Fruit fly (Drosophila melanogaster) whole organism, embryonic: ENCODE measurements around the gene CG8097.

Source experiments
- ATbp ChIP-seq: fragments of 200-800 bp; sonication (Bioruptor generic); optimal IDR thresholded peaks from 2 replicates; lab custom pipeline; 2017; ENCODE audit warnings: missing biosample characterization, mild to moderate bottlenecking, missing genetic modification characterization, missing genetic modification reagents
- Ada2b ChIP-seq: fragments of 200-800 bp; sonication (Bioruptor generic); IDR thresholded peaks from 2 replicates; pipeline ENCODE4 v1.3.6; 2022; ENCODE audit warnings: missing biosample characterization, missing genetic modification characterization
- Aef1 ChIP-seq: fragments of 200-800 bp; sonication (Bioruptor generic); IDR thresholded peaks from 3 replicates; pipeline ENCODE4 v1.3.6; 2022; ENCODE audit warnings: missing biosample characterization, missing genetic modification characterization
- Bgb ChIP-seq: fragments of 200-800 bp; sonication (Bioruptor generic); IDR thresholded peaks from 2 replicates; pipeline ENCODE4 v1.3.6; 2022; ENCODE audit warnings: missing biosample characterization, missing genetic modification characterization; ENCODE audit not compliant: partially characterized antibody
- Blimp-1 ChIP-seq: fragments of 200-800 bp; sonication (Bioruptor generic); optimal IDR thresholded peaks from 3 replicates; lab custom pipeline; 2018; ENCODE audit warnings: missing biosample characterization, missing genetic modification characterization, mild to moderate bottlenecking, moderate library complexity, missing genetic modification reagents
- CG11247 ChIP-seq: fragments of 200-800 bp; sonication (Bioruptor generic); IDR thresholded peaks from 2 replicates; pipeline ENCODE4 v1.3.6; 2022; ENCODE audit warnings: missing biosample characterization, missing genetic modification characterization
- CG12659 ChIP-seq: fragments of 200-800 bp; sonication (Bioruptor generic); optimal IDR thresholded peaks from 3 replicates; lab custom pipeline; 2017; ENCODE audit warnings: mild to moderate bottlenecking, missing biosample characterization, missing genetic modification reagents, missing genetic modification characterization
- CG14441 ChIP-seq: fragments of 200-800 bp; sonication (Bioruptor generic); IDR thresholded peaks from 2 replicates; pipeline ENCODE4 v1.3.6; 2022; ENCODE audit warnings: missing biosample characterization, missing genetic modification characterization
- CG15479 ChIP-seq: fragments of 200-800 bp; sonication (Bioruptor generic); optimal IDR thresholded peaks from 3 replicates; lab custom pipeline; 2019; ENCODE audit warnings: missing biosample characterization, mild to moderate bottlenecking, missing genetic modification characterization, moderate library complexity
- CG1603 ChIP-seq: fragments of 200-800 bp; sonication (Bioruptor generic); optimal IDR thresholded peaks from 2 replicates; lab custom pipeline; 2019; ENCODE audit warnings: missing biosample characterization, mild to moderate bottlenecking, missing genetic modification characterization, moderate library complexity
- CG17361 ChIP-seq: fragments of 200-800 bp; sonication (Bioruptor generic); IDR thresholded peaks from 3 replicates; pipeline ENCODE4 v1.3.6; 2022; ENCODE audit warnings: missing biosample characterization, missing genetic modification characterization
- CG31441 ChIP-seq: fragments of 200-800 bp; sonication (Bioruptor generic); IDR thresholded peaks from 2 replicates; pipeline ENCODE4 v1.3.6; 2022; ENCODE audit warnings: missing biosample characterization, missing genetic modification characterization
- CG3407 ChIP-seq: fragments of 200-800 bp; sonication (Bioruptor generic); optimal IDR thresholded peaks from 2 replicates; lab custom pipeline; 2018; ENCODE audit warnings: missing biosample characterization, mild to moderate bottlenecking, missing genetic modification characterization
- CG3847 ChIP-seq: fragments of 200-800 bp; sonication (Bioruptor generic); IDR thresholded peaks from 2 replicates; pipeline ENCODE4 v1.3.6; 2022; ENCODE audit warnings: missing biosample characterization, missing genetic modification characterization
- CG4424 ChIP-seq: fragments of 200-800 bp; sonication (Bioruptor generic); optimal IDR thresholded peaks from 3 replicates; lab custom pipeline; 2016; ENCODE audit warnings: missing biosample characterization, missing genetic modification characterization
- CG4820 ChIP-seq: fragments of 200-800 bp; sonication (Bioruptor generic); optimal IDR thresholded peaks from 3 replicates; lab custom pipeline; 2016; ENCODE audit warnings: missing biosample characterization, missing genetic modification characterization
- CG5953 ChIP-seq: fragments of 200-800 bp; sonication (Bioruptor generic); IDR thresholded peaks from 2 replicates; pipeline ENCODE4 v1.3.6; 2022; ENCODE audit warnings: missing biosample characterization, missing genetic modification characterization
- CG6272 ChIP-seq: fragments of 200-800 bp; sonication (Bioruptor generic); IDR thresholded peaks from 2 replicates; pipeline ENCODE4 v1.3.6; 2022; ENCODE audit warnings: missing biosample characterization, missing genetic modification characterization
- CG9215 ChIP-seq: fragments of 200-800 bp; sonication (Bioruptor generic); IDR thresholded peaks from 2 replicates; pipeline ENCODE4 v1.3.6; 2022; ENCODE audit warnings: missing biosample characterization, missing genetic modification characterization
- Dad ChIP-seq: fragments of 200-800 bp; sonication (Bioruptor generic); optimal IDR thresholded peaks from 3 replicates; lab custom pipeline; 2016; ENCODE audit warnings: missing biosample characterization, missing genetic modification characterization
- Dbx ChIP-seq: fragments of 200-800 bp; sonication (Bioruptor generic); IDR thresholded peaks from 3 replicates; pipeline ENCODE4 v1.3.6; 2022; ENCODE audit warnings: missing biosample characterization, missing genetic modification characterization
- ERR ChIP-seq: fragments of 200-800 bp; sonication (Bioruptor generic); optimal IDR thresholded peaks from 2 replicates; lab custom pipeline; 2016; ENCODE audit warnings: missing biosample characterization, missing genetic modification characterization
- Ets65A ChIP-seq: fragments of 200-800 bp; sonication (Bioruptor generic); peaks from one replicate; lab custom pipeline; 2016; ENCODE audit warnings: missing biosample characterization, missing genetic modification characterization
- Hr78 ChIP-seq, 2 experiments: fragments of 200-800 bp in 1 of 2; fragments of >200 bp in 1 of 2; sonication (Bioruptor generic) in 1 of 2; optimal IDR thresholded peaks; 2 replicates each; lab custom pipeline; 2017 to 2019; ENCODE audit warnings: missing biosample characterization in 2 of 2, missing genetic modification characterization in 2 of 2, mild to moderate bottlenecking in 1 of 2, moderate library complexity in 1 of 2
- Lhr ChIP-seq: fragments of 200-800 bp; sonication (Bioruptor generic); optimal IDR thresholded peaks from 3 replicates; lab custom pipeline; 2017; ENCODE audit warnings: mild to moderate bottlenecking, missing biosample characterization, missing genetic modification reagents, missing genetic modification characterization
- Mrtf ChIP-seq: fragments of 200-800 bp; sonication (Bioruptor generic); IDR thresholded peaks from 3 replicates; pipeline ENCODE4 v1.3.6; 2022; ENCODE audit warnings: missing biosample characterization, missing genetic modification characterization
- NC2α ChIP-seq: fragments of 200-800 bp; sonication (Bioruptor generic); optimal IDR thresholded peaks from 2 replicates; lab custom pipeline; 2016; ENCODE audit warnings: missing biosample characterization, missing genetic modification characterization
- NFAT ChIP-seq: fragments of 200-800 bp; sonication (Bioruptor generic); IDR thresholded peaks from 2 replicates; pipeline ENCODE4 v1.3.6; 2022; ENCODE audit warnings: missing biosample characterization, missing genetic modification characterization
- Oli ChIP-seq: fragments of 200-800 bp; sonication (Bioruptor generic); optimal IDR thresholded peaks from 2 replicates; lab custom pipeline; 2018; ENCODE audit warnings: missing biosample characterization, mild to moderate bottlenecking, missing genetic modification characterization, moderate library complexity
- Xbp1 ChIP-seq: fragments of 200-800 bp; sonication (Bioruptor generic); optimal IDR thresholded peaks from 3 replicates; lab custom pipeline; 2016; ENCODE audit warnings: missing biosample characterization, mild to moderate bottlenecking, missing genetic modification characterization
- ab ChIP-seq: fragments of 200-800 bp; sonication (Bioruptor generic); optimal IDR thresholded peaks from 2 replicates; lab custom pipeline; 2016; ENCODE audit warnings: missing biosample characterization, missing genetic modification characterization
- amos ChIP-seq: fragments of 200-800 bp; sonication (Bioruptor generic); IDR thresholded peaks from 2 replicates; pipeline ENCODE4 v1.3.6; 2022; ENCODE audit warnings: missing biosample characterization, missing genetic modification characterization; ENCODE audit not compliant: partially characterized antibody
- ap ChIP-seq: fragments of 200-800 bp; sonication (Bioruptor generic); IDR thresholded peaks from 2 replicates; pipeline ENCODE4 v1.3.6; 2022; ENCODE audit warnings: missing biosample characterization, missing genetic modification characterization
- bab2 ChIP-seq: fragments of 200-800 bp; sonication (Bioruptor generic); optimal IDR thresholded peaks from 2 replicates; lab custom pipeline; 2016; ENCODE audit warnings: missing biosample characterization, missing genetic modification characterization
- cwo ChIP-seq: fragments of 200-800 bp; sonication (Bioruptor generic); optimal IDR thresholded peaks from 3 replicates; lab custom pipeline; 2017; ENCODE audit warnings: missing biosample characterization, missing genetic modification characterization, mild to moderate bottlenecking, moderate library complexity, missing genetic modification reagents
- dmrt11E ChIP-seq: fragments of 200-800 bp; sonication (Bioruptor generic); optimal IDR thresholded peaks from 3 replicates; lab custom pipeline; 2018; ENCODE audit warnings: missing biosample characterization, mild to moderate bottlenecking, missing genetic modification characterization, moderate library complexity
- dysf ChIP-seq: fragments of 200-800 bp; sonication (Bioruptor generic); IDR thresholded peaks from 3 replicates; pipeline ENCODE4 v1.3.6; 2022; ENCODE audit warnings: missing biosample characterization, missing genetic modification characterization
- insv ChIP-seq, 2 experiments: fragments of 200-800 bp; sonication (Bioruptor generic); optimal IDR thresholded peaks; 3 replicates each; lab custom pipeline; 2016 to 2018; ENCODE audit warnings: missing biosample characterization in 2 of 2, missing genetic modification characterization in 2 of 2
- klu ChIP-seq: fragments of 200-800 bp; sonication (Bioruptor generic); IDR thresholded peaks from 2 replicates; pipeline ENCODE4 v1.3.6; 2022; ENCODE audit warnings: missing biosample characterization, missing genetic modification characterization
- knrl ChIP-seq: fragments of 200-800 bp; sonication (Bioruptor generic); IDR thresholded peaks from 3 replicates; pipeline ENCODE4 v1.3.6; 2022; ENCODE audit warnings: missing biosample characterization, missing genetic modification characterization; ENCODE audit not compliant: partially characterized antibody
- lilli ChIP-seq: fragments of 200-800 bp; sonication (Bioruptor generic); optimal IDR thresholded peaks from 3 replicates; lab custom pipeline; 2016; ENCODE audit warnings: missing biosample characterization, missing genetic modification characterization
- pita ChIP-seq: fragments of 200-800 bp; sonication (Bioruptor generic); optimal IDR thresholded peaks from 2 replicates; lab custom pipeline; 2017; ENCODE audit warnings: missing biosample characterization, mild to moderate bottlenecking, missing genetic modification characterization
- pros ChIP-seq: fragments of 200-800 bp; sonication (Bioruptor generic); optimal IDR thresholded peaks from 3 replicates; lab custom pipeline; 2019; ENCODE audit warnings: missing biosample characterization, mild to moderate bottlenecking, missing genetic modification characterization, moderate library complexity
- schlank ChIP-seq: fragments of 200-800 bp; sonication (Bioruptor generic); optimal IDR thresholded peaks from 2 replicates; lab custom pipeline; 2018; ENCODE audit warnings: missing biosample characterization, mild to moderate bottlenecking, missing genetic modification characterization
- sens ChIP-seq: fragments of 200-800 bp; sonication (Bioruptor generic); peaks from one replicate; lab custom pipeline; 2016; ENCODE audit warnings: missing biosample characterization, missing genetic modification characterization
- shn ChIP-seq: fragments of 200-800 bp; sonication (Bioruptor generic); optimal IDR thresholded peaks from 3 replicates; lab custom pipeline; 2016; ENCODE audit warnings: missing biosample characterization, missing genetic modification characterization
- stwl ChIP-seq: fragments of 200-800 bp; sonication (Bioruptor generic); optimal IDR thresholded peaks from 3 replicates; lab custom pipeline; 2018; ENCODE audit warnings: missing biosample characterization, mild to moderate bottlenecking, missing genetic modification characterization, moderate library complexity
- sug ChIP-seq: fragments of 200-800 bp; optimal IDR thresholded peaks from 2 replicates; lab custom pipeline; 2019; ENCODE audit warnings: missing biosample characterization, mild to moderate bottlenecking, missing genetic modification characterization, moderate library complexity
- tin ChIP-seq: fragments of 200-800 bp; sonication (Bioruptor generic); optimal IDR thresholded peaks from 3 replicates; lab custom pipeline; 2016; ENCODE audit warnings: missing biosample characterization, missing genetic modification characterization
- unc-4 ChIP-seq: fragments of 200-800 bp; sonication (Bioruptor generic); IDR thresholded peaks from 2 replicates; pipeline ENCODE4 v1.3.6; 2022; ENCODE audit warnings: missing biosample characterization, missing genetic modification characterization; ENCODE audit not compliant: partially characterized antibody

CG8097 gene

DNA sequence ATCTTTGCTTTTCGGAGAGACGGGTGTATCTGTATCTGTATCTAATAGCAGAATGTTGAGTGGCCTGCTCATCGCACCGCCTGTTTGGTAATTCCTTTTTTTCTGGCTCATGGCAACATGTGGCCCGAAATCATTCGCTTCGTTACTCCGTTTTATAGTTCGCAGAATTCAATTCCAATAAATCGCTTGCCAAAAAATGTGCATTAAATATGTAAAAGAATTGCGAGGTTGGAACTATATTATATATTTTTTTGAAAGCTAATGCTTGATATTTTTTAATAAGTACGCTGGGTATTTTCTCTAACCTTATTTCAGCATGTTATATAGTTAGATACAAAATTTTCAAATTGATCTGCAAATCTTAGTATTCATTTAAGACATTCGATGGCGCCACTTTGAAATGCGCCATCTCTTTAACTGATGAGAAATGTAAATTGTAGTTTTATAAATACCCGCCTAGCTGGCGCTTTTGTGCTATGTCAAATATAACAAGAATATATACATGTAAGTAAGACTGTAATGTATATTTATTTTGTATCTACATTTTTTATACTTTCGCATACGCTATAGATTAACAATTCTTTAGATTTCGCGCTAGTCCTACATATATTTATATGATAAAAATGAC, 11.4 kb downstream of the CG8097 start (continued):
- TF ChIP-seq CG3847 (GFP tag; lab: Robert Waterston, UW) (peak; percentile 47), CG4424 (GFP tag; lab: Kevin White, UChicago) (no peak), Mrtf (GFP tag; lab: Robert Waterston, UW) (peak; percentile 73), CG17361 (GFP tag; lab: Robert Waterston, UW) (no peak), dysf (GFP tag; lab: Robert Waterston, UW) (peak; percentile 55; the same call in 1 of the 3 replicates), Dad (GFP tag; lab: Kevin White, UChicago) (no peak), sug (tag; lab: Kevin White, UChicago) (peak; percentile 3), CG11247 (GFP tag; lab: Robert Waterston, UW) (peak; percentile 77), dmrt11E (tag; lab: Kevin White, UChicago) (peak; percentile 11), pita (GFP tag; lab: Kevin White, UChicago) (peak; percentile 40), CG1603 (tag; lab: Kevin White, UChicago) (peak; percentile 21), CG3407 (GFP tag; lab: Kevin White, UChicago) (no peak), amos (GFP tag; lab: Robert Waterston, UW) (peak; percentile 77), stwl (tag; lab: Kevin White, UChicago) (peak; percentile 24), shn (no peak), sens (GFP tag; lab: Kevin White, UChicago) (peak; percentile 81), Ets65A (GFP tag; lab: Kevin White, UChicago) (peak; percentile 69), klu (GFP tag; lab: Robert Waterston, UW) (peak; percentile 35; the same call in 1 of the 2 replicates), CG15479 (GFP tag; lab: Kevin White, UChicago) (no peak), ATbp (GFP tag; lab: Kevin White, UChicago) (no peak), Blimp-1 (GFP tag; lab: Kevin White, UChicago) (no peak), insv (GFP tag; optimal IDR thresholded peaks at IDR 0.05; lab: Kevin White, UChicago) (peak in 1 of 2 experiments; percentile 36), tin (peak; percentile 29), schlank (tag; lab: Kevin White, UChicago) (no peak), unc-4 (GFP tag; lab: Robert Waterston, UW) (0 out of 2 replicates have a peak, but pooled peaks have one; percentile 34), ab (GFP tag; lab: Kevin White, UChicago) (no peak), Ada2b (GFP tag; lab: Robert Waterston, UW) (no peak), CG14441 (peak; percentile 60), Bgb (peak; percentile 71), CG6272 (GFP tag; lab: Robert Waterston, UW) (peak; percentile 13; the same call in 1 of the 2 replicates), CG12659 (GFP tag; lab: Kevin White, UChicago) (no peak), knrl (GFP tag; lab: Robert Waterston, UW) (peak; percentile 62), Aef1 (GFP tag; lab: Robert Waterston, UW) (peak; percentile 51), CG9215 (GFP tag; lab: Robert Waterston, UW) (peak; percentile 51; the same call in 1 of the 2 replicates), Hr78 (GFP tag; optimal IDR thresholded peaks at IDR 0.05; lab: Kevin White, UChicago) (no peak), ERR (no peak), cwo (no peak), Dbx (GFP tag; lab: Robert Waterston, UW) (peak; percentile 74), ap (GFP tag; lab: Robert Waterston, UW) (no peak), Oli (tag; lab: Kevin White, UChicago) (no peak), NC2α (GFP tag; lab: Kevin White, UChicago) (no peak), Xbp1 (GFP tag; lab: Kevin White, UChicago) (peak; percentile 65), Lhr (GFP tag; lab: Kevin White, UChicago) (peak; percentile 51), bab2 (GFP tag; lab: Kevin White, UChicago) (peak; percentile 25), CG4820 (GFP tag; lab: Kevin White, UChicago) (peak; percentile 1), lilli (peak; percentile 16), CG31441 (GFP tag; lab: Robert Waterston, UW) (no peak), NFAT (GFP tag; lab: Robert Waterston, UW) (peak; percentile 73), CG5953 (GFP tag; lab: Robert Waterston, UW) (0 out of 2 replicates have a peak, but pooled peaks have one; percentile 22), pros (GFP tag; lab: Kevin White, UChicago) (no peak)
